Worm (Caenorhabditis elegans) whole organism, young adult: ENCODE results near the gene R02F2.7.

Experiments used
- C06A6.2 ChIP-seq: fragments of 200-800 bp; sonication (Bioruptor generic); conservative IDR thresholded peaks from 2 replicates; pipeline ENCODE4 v1.3.6; 2022; ENCODE audit warnings: missing genetic modification characterization, missing compliant biosample characterization
- F10E7.11 ChIP-seq: sonication (generic microtip); optimal IDR thresholded peaks from 2 replicates; lab custom pipeline; 2017; ENCODE audit warnings: mild to moderate bottlenecking, missing genetic modification characterization, moderate library complexity, missing compliant biosample characterization
- F22D6.2 ChIP-seq: sonication (generic microtip); optimal IDR thresholded peaks from 2 replicates; lab custom pipeline; 2016; ENCODE audit warnings: mild to moderate bottlenecking, missing genetic modification characterization, missing compliant biosample characterization
- F37B4.10 ChIP-seq: fragments of 200-800 bp; sonication (Bioruptor generic); IDR thresholded peaks from 2 replicates; pipeline ENCODE4 v1.3.6; 2022; ENCODE audit warnings: missing genetic modification characterization, missing compliant biosample characterization
- F39B2.1 ChIP-seq: fragments of 200-800 bp; sonication (Bioruptor generic); IDR thresholded peaks from 2 replicates; pipeline ENCODE4 v1.3.6; 2022; ENCODE audit warnings: missing genetic modification reagents, missing genetic modification characterization, missing compliant biosample characterization
- F52B5.7 ChIP-seq: sonication (generic microtip); optimal IDR thresholded peaks from 2 replicates; lab custom pipeline; 2016; ENCODE audit warnings: mild to moderate bottlenecking, missing genetic modification characterization, missing compliant biosample characterization
- F57A8.1 ChIP-seq: fragments of 200-800 bp; sonication (Bioruptor generic); optimal IDR thresholded peaks from 2 replicates; lab custom pipeline; 2018; ENCODE audit warnings: mild to moderate bottlenecking, missing genetic modification characterization, moderate library complexity, missing compliant biosample characterization
- hmg-20 ChIP-seq: fragments of 200-800 bp; sonication (Bioruptor generic); IDR thresholded peaks from 2 replicates; pipeline ENCODE4 v1.3.6; 2022; ENCODE audit warnings: missing genetic modification reagents, missing genetic modification characterization, missing compliant biosample characterization
- lin-54 ChIP-seq: fragments of 200-800 bp; sonication (Bioruptor generic); optimal IDR thresholded peaks from 2 replicates; lab custom pipeline; 2018; ENCODE audit warnings: mild to moderate bottlenecking, missing genetic modification characterization, missing compliant biosample characterization
- madf-10 ChIP-seq: sonication (generic microtip); optimal IDR thresholded peaks from 2 replicates; lab custom pipeline; 2016; ENCODE audit warnings: mild to moderate bottlenecking, missing genetic modification characterization, missing compliant biosample characterization
- nhr-120 ChIP-seq: fragments of 200-800 bp; sonication (Bioruptor generic); IDR thresholded peaks from 2 replicates; pipeline ENCODE4 v1.3.6; 2022; ENCODE audit warnings: missing genetic modification characterization, missing compliant biosample characterization
- sea-2 ChIP-seq: fragments of 200-800 bp; sonication (Bioruptor generic); IDR thresholded peaks from 2 replicates; pipeline ENCODE4 v1.3.6; 2022; ENCODE audit warnings: missing genetic modification characterization, missing compliant biosample characterization
- snpc-4 ChIP-seq, 5 experiments: fragments of 150-350 bp in 1 of 5; sonication (generic microtip) in 4 of 5; optimal IDR thresholded peaks; 2 replicates each; lab custom pipeline; 2014 to 2018; ENCODE audit warnings: missing genetic modification characterization in 5 of 5, missing biosample characterization in 3 of 5, antibody characterized with exemption in 2 of 5, mild to moderate bottlenecking in 2 of 5, missing compliant biosample characterization in 2 of 5, missing genotype in 2 of 5, moderate library complexity in 2 of 5, missing genetic modification reagents in 1 of 5
- xnd-1 ChIP-seq: sonication (generic microtip); optimal IDR thresholded peaks from 2 replicates; lab custom pipeline; 2016; ENCODE audit warnings: missing genotype, missing genetic modification reagents, missing genetic modification characterization, missing compliant biosample characterization
- ztf-25 ChIP-seq: fragments of 200-800 bp; sonication (Bioruptor generic); IDR thresholded peaks from 2 replicates; pipeline ENCODE4 v1.3.6; 2022; ENCODE audit warnings: missing genetic modification reagents, missing genetic modification characterization, missing compliant biosample characterization

R02F2.7 gene

DNA sequence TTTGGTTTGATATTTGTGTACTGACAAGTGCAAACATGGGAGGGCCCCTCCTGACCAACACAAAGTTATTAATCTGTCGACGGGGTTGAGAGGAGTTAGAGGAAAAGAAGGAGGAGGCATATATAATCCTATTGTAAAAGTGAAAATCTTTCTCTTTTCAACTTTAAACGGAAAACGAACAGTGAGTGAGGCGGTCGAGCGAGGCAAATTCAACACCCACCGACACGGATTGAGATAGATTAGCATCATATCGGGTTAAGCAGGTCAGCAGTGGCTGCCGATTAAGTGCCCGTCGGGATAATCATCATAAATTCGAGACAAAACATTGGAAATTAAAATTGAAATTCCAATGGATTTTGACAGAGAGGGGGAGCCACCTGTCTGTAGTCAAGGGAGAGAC lies 47.3 kb downstream of the R02F2.7 start:
- TF ChIP-seq hmg-20, result no peak
- TF ChIP-seq F39B2.1 (GFP tag; lab: Robert Waterston, UW), result no peak
- no peak for TF ChIP-seq madf-10
- TF ChIP-seq lin-54, result no peak
- TF ChIP-seq F37B4.10 (GFP tag; lab: Robert Waterston, UW), result no peak
- no peak for TF ChIP-seq F52B5.7 (tag; lab: Kevin White, UChicago)
- no peak for TF ChIP-seq F10E7.11 (tag; lab: Kevin White, UChicago)
- no peak for TF ChIP-seq nhr-120 (GFP tag; lab: Robert Waterston, UW)
- no peak for TF ChIP-seq xnd-1
- no peak for TF ChIP-seq F57A8.1 (GFP tag; lab: Kevin White, UChicago)
- no peak for TF ChIP-seq snpc-4 (GFP tag; optimal IDR thresholded peaks at IDR 0.05; lab: Kevin White, UChicago)
- TF ChIP-seq snpc-4 (tag; optimal IDR thresholded peaks at IDR 0.05; lab: Kevin White, UChicago), result no peak
- no peak for TF ChIP-seq ztf-25 (GFP tag; lab: Robert Waterston, UW)
- no peak for TF ChIP-seq C06A6.2
- TF ChIP-seq sea-2 (GFP tag; lab: Robert Waterston, UW), result no peak
- no peak for TF ChIP-seq F22D6.2 (tag; lab: Kevin White, UChicago)
